Worm (Caenorhabditis elegans): Measurements from ENCODE around the gene srh-8.
A peak's percentile ranks its signal among the peaks of the same experiment; 100 is the strongest.

Gene srh-8

DNA sequence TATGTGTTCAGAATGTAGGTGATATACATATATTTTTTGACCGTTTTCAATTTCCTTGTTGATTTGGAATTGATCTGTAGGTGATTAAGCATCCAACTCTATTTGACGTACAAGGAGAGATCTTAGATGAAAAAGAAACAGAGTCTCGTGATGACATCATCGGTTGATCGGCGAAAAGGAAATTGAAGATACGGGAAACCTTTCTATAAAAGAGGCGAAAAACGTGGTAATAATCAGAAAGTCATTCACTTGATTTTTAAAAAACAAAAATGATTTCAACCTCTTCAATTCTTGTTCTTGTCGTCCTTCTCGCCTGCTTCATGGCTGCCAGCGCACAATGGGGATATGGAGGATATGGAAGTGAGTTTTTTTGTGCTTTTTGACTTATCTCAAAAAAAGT, 21.1 kb upstream of the srh-8 start, which contains the start of gene nlp-29:
Gene nlp-29 (plus strand): TSS at position 248 of the 400 bp plus-strand sequence.
- TF ChIP-seq lsy-2 (tag; optimal IDR thresholded peaks at IDR 0.05) = peak in 1 of 2 experiments; percentile 2
- TF ChIP-seq hlh-30 (tag; optimal IDR thresholded peaks at IDR 0.05; ENCODE audit: insufficient read depth) = peak; percentile 56
- TF ChIP-seq nhr-25 (tag; optimal IDR thresholded peaks at IDR 0.05; ENCODE audit: borderline replicate concordance, insufficient read depth) = peak; percentile 47
- peak; percentile 16; the same call in 1 of the 2 replicates for TF ChIP-seq dmd-6 (GFP tag; IDR thresholded peaks at IDR 0.05)
- TF ChIP-seq zip-11 (GFP tag; IDR thresholded peaks at IDR 0.05) = no peak
- peak; percentile 38 for TF ChIP-seq mxl-3 (GFP tag; optimal IDR thresholded peaks at IDR 0.05)
- TF ChIP-seq ceh-20 (GFP tag; IDR thresholded peaks at IDR 0.05) = no peak
- TF ChIP-seq tag-97 (GFP tag; IDR thresholded peaks at IDR 0.05) = no peak
- no peak for TF ChIP-seq nhr-6 (tag; optimal IDR thresholded peaks at IDR 0.05)

DNA sequence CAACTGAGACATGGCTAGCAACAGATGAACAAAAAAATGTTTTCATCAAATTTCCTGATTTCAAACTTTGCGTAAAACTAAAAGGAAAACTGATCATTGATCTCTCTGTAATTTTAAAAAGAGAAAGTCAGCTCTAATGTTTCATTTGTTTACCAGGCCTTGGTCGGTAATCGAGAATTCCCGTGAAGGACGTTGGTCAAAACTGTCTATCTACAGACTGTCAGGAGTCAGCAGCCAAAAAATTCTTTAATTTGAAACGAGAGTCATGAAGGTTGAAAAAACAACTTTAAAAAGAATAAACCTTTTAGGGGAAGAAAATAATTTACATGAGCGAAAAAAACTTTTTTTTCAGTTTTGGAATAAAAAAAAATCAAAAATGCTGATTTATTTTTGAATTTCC, 20.2 kb upstream of the srh-8 start:
- TF ChIP-seq daf-12 (tag; optimal IDR thresholded peaks at IDR 0.05) (no peak), T26A8.4 (GFP tag; IDR thresholded peaks at IDR 0.05) (no peak), aha-1 (tag) (peak; percentile 60), nhr-25 (tag; optimal IDR thresholded peaks at IDR 0.05; ENCODE audit: borderline replicate concordance, insufficient read depth) (peak; percentile 13)

- TF ChIP-seq dmd-9 (GFP tag; IDR thresholded peaks at IDR 0.05) (no peak), lin-29 (GFP tag; IDR thresholded peaks at IDR 0.05) (no peak), ces-1 (GFP tag; optimal IDR thresholded peaks at IDR 0.05) (no peak), vab-7 (GFP tag; IDR thresholded peaks at IDR 0.05) (no peak), cey-2 (tag; optimal IDR thresholded peaks at IDR 0.05; ENCODE audit: borderline replicate concordance, insufficient read depth) (no peak), R02D3.7 (tag; optimal IDR thresholded peaks at IDR 0.05) (no peak), lin-13 (GFP tag; optimal IDR thresholded peaks at IDR 0.05) (no peak), F44E2.7 (GFP tag; IDR thresholded peaks at IDR 0.05) (no peak), saeg-2 (GFP tag; IDR thresholded peaks at IDR 0.05) (no peak), php-3 (GFP tag; IDR thresholded peaks at IDR 0.05) (no peak), madf-5 (GFP tag; IDR thresholded peaks at IDR 0.05) (no peak), hif-1 (tag; optimal IDR thresholded peaks at IDR 0.05) (no peak)
Observed at ce11 chrV:3987616-3988015, 17.7 kb upstream of the srh-8 start, which contains the start of gene nlp-28. TSS of gene nlp-28 (plus strand) at chrV:3987900.

ce11 chrV:3989070-3989469, 16.2 kb upstream of the srh-8 start, which contains the start of gene nlp-27:
TSS of gene nlp-27 (plus strand) at chrV:3989378.
- no peak for TF ChIP-seq unc-39 (tag; optimal IDR thresholded peaks at IDR 0.05)
- peak; percentile 43 for TF ChIP-seq ama-1 (optimal IDR thresholded peaks at IDR 0.05)
- TF ChIP-seq hif-1 (tag; optimal IDR thresholded peaks at IDR 0.05) = no peak
- TF ChIP-seq egl-43 (GFP tag; IDR thresholded peaks at IDR 0.05) = no peak
- no peak for TF ChIP-seq jun-1 (tag; optimal IDR thresholded peaks at IDR 0.05)
- TF ChIP-seq unc-62 (GFP tag; optimal IDR thresholded peaks at IDR 0.05 in 1 of 2) = peak in 1 of 2 experiments; percentile 63
- TF ChIP-seq unc-62 (tag; optimal IDR thresholded peaks at IDR 0.05) = no peak
- no peak for TF ChIP-seq lin-13 (GFP tag; optimal IDR thresholded peaks at IDR 0.05)
- TF ChIP-seq hlh-30 (tag; optimal IDR thresholded peaks at IDR 0.05; ENCODE audit: insufficient read depth) = peak; percentile 32
- TF ChIP-seq fkh-10 (GFP tag; optimal IDR thresholded peaks at IDR 0.05) = no peak
- peak; percentile 9 for TF ChIP-seq nhr-28 (tag; optimal IDR thresholded peaks at IDR 0.05)
- no peak for TF ChIP-seq spr-1 (tag; optimal IDR thresholded peaks at IDR 0.05)
- no peak for TF ChIP-seq nhr-10 (tag; optimal IDR thresholded peaks at IDR 0.05)
- no peak for TF ChIP-seq nhr-102 (tag; optimal IDR thresholded peaks at IDR 0.05)
- no peak for TF ChIP-seq daf-8 (GFP tag; IDR thresholded peaks at IDR 0.05)
- TF ChIP-seq F44E2.7 (GFP tag; IDR thresholded peaks at IDR 0.05) = no peak
- no peak for TF ChIP-seq ces-1 (GFP tag; optimal IDR thresholded peaks at IDR 0.05)
- no peak for TF ChIP-seq lin-29 (GFP tag; IDR thresholded peaks at IDR 0.05)
- no peak for TF ChIP-seq nhr-48 (tag; optimal IDR thresholded peaks at IDR 0.05)
- no peak for TF ChIP-seq ceh-62 (tag; optimal IDR thresholded peaks at IDR 0.05)
- TF ChIP-seq mdl-1 (tag; optimal IDR thresholded peaks at IDR 0.05) = peak in 1 of 2 experiments; percentile 24
- no peak for TF ChIP-seq dpl-1 (GFP tag; optimal IDR thresholded peaks at IDR 0.05)
- no peak for TF ChIP-seq mxl-2 (GFP tag; conservative IDR thresholded peaks at IDR 0.05)
- no peak for TF ChIP-seq aly-2 (tag; optimal IDR thresholded peaks at IDR 0.05)
- no peak for TF ChIP-seq T26A8.4 (GFP tag; IDR thresholded peaks at IDR 0.05)
- no peak for TF ChIP-seq nhr-76 (tag; optimal IDR thresholded peaks at IDR 0.05)
- TF ChIP-seq lin-1 (GFP tag; IDR thresholded peaks at IDR 0.05) = no peak

Data from whole organism, L4 larva.